Fruit fly (Drosophila melanogaster): ENCODE measurements around the gene to.

The to gene

DNA sequence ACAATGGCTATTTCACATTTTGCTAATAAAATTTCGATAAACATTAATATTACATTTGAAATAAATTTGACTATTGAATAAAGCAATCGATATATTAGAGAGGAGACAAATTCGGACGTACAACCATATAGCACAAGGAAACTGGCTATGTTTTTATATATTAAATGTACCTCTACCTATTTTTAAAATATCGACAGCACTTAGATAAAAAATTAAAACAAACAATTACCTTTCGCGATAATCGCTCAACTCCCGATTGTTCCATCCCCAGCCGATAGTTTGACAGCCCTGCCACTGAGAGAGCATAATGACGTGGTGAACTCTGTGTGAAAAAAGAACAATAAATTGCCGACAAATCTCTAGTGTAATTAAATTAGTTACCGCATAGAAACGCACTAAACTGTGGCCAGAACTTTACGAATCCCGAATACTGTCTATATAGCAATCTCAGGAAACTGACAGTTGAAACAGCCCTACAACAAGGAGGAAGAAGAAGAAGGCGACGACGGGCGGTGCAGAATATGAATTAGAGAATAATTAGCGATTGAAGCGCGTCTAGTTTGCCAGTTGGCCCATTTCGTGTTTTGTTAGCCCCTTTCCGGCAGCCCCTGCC lies 18.8 kb downstream of the to start, which contains the start of gene CG11857 (continued):
- peak; percentile 92 for TF ChIP-seq CG15011 (GFP tag; optimal IDR thresholded peaks at IDR 0.05)
- peak; percentile 97 for TF ChIP-seq ap (GFP tag; IDR thresholded peaks at IDR 0.05)
- peak; percentile 97 for TF ChIP-seq Antp (GFP tag; optimal IDR thresholded peaks at IDR 0.05)
- TF ChIP-seq CG18476 (GFP tag; optimal IDR thresholded peaks at IDR 0.05), result peak; percentile 97
- TF ChIP-seq CG10979 (tag; optimal IDR thresholded peaks at IDR 0.05), result peak; percentile 95
- TF ChIP-seq HLHmδ (GFP tag; optimal IDR thresholded peaks at IDR 0.05), result peak; percentile 12
- TF ChIP-seq CG8359 (GFP tag; optimal IDR thresholded peaks at IDR 0.05; ENCODE audit: borderline replicate concordance), result peak; percentile 87
- peak; percentile 90 for TF ChIP-seq D19B (GFP tag; optimal IDR thresholded peaks at IDR 0.05)
- peak; percentile 99 for TF ChIP-seq CG17361 (GFP tag; IDR thresholded peaks at IDR 0.05)
- peak; percentile 97 for TF ChIP-seq wdn (GFP tag; IDR thresholded peaks at IDR 0.05)
- peak; percentile 97 for TF ChIP-seq Taf1 (GFP tag; IDR thresholded peaks at IDR 0.05)
- peak; percentile 97 for TF ChIP-seq CG10462 (GFP tag; optimal IDR thresholded peaks at IDR 0.05)
- peak; percentile 90 for TF ChIP-seq CG8281 (tag; optimal IDR thresholded peaks at IDR 0.05)
- TF ChIP-seq danr (GFP tag; IDR thresholded peaks at IDR 0.05), result peak; percentile 98
- TF ChIP-seq gt (GFP tag; IDR thresholded peaks at IDR 0.05), result peak; percentile 98
- peak; percentile 95 for TF ChIP-seq dati (GFP tag; IDR thresholded peaks at IDR 0.05)
- peak; percentile 37 for TF ChIP-seq pfk (GFP tag; optimal IDR thresholded peaks at IDR 0.05)
- TF ChIP-seq Bdp1 (GFP tag; optimal IDR thresholded peaks at IDR 0.05), result peak; percentile 93
- peak; percentile 95 for TF ChIP-seq mirr (GFP tag; optimal IDR thresholded peaks at IDR 0.05)
- TF ChIP-seq CG5180 (GFP tag; optimal IDR thresholded peaks at IDR 0.05), result no peak
- TF ChIP-seq CG14050 (GFP tag; IDR thresholded peaks at IDR 0.05), result peak; percentile 98
- peak; percentile 98 for TF ChIP-seq chn (GFP tag; optimal IDR thresholded peaks at IDR 0.05)
- TF ChIP-seq gfzf (GFP tag; optimal IDR thresholded peaks at IDR 0.05), result peak; percentile 44
- peak; percentile 97 for TF ChIP-seq Fer2 (tag; optimal IDR thresholded peaks at IDR 0.05)
- no peak for TF ChIP-seq Hr78 (GFP tag; optimal IDR thresholded peaks at IDR 0.05)
- peak; percentile 96 for TF ChIP-seq slp2 (GFP tag; optimal IDR thresholded peaks at IDR 0.05)
- no peak for TF ChIP-seq prd (optimal IDR thresholded peaks at IDR 0.05)
- TF ChIP-seq prd (GFP tag; IDR thresholded peaks at IDR 0.05), result peak; percentile 100
- TF ChIP-seq CG5953 (GFP tag; IDR thresholded peaks at IDR 0.05), result peak; percentile 96
- peak; percentile 95 for TF ChIP-seq ERR (GFP tag; optimal IDR thresholded peaks at IDR 0.05)
- TF ChIP-seq phol (tag; optimal IDR thresholded peaks at IDR 0.05), result peak; percentile 98
- peak; percentile 99 for TF ChIP-seq wor (GFP tag; IDR thresholded peaks at IDR 0.05)
- peak; percentile 90 for TF ChIP-seq sima (GFP tag; optimal IDR thresholded peaks at IDR 0.05)
- TF ChIP-seq knrl (GFP tag; IDR thresholded peaks at IDR 0.05; ENCODE audit: partially characterized antibody), result peak; percentile 100
- TF ChIP-seq dimm (GFP tag; IDR thresholded peaks at IDR 0.05), result peak; percentile 97
- peak; percentile 98 for TF ChIP-seq peb (GFP tag; IDR thresholded peaks at IDR 0.05)
- TF ChIP-seq sqz (GFP tag; optimal IDR thresholded peaks at IDR 0.05), result no peak
- peak; percentile 94 for TF ChIP-seq CG11398 (GFP tag; optimal IDR thresholded peaks at IDR 0.05)
- TF ChIP-seq CG7372 (GFP tag; IDR thresholded peaks at IDR 0.05), result peak; percentile 99
- TF ChIP-seq Doc3 (GFP tag; IDR thresholded peaks at IDR 0.05; ENCODE audit: partially characterized antibody), result peak; percentile 100
- TF ChIP-seq CG6854 (GFP tag; optimal IDR thresholded peaks at IDR 0.05), result peak; percentile 88
- TF ChIP-seq CG9609 (GFP tag; optimal IDR thresholded peaks at IDR 0.05), result peak; percentile 98
- TF ChIP-seq ash1 (GFP tag; optimal IDR thresholded peaks at IDR 0.05), result peak; percentile 84
- peak; percentile 80 for TF ChIP-seq crol (GFP tag; IDR thresholded peaks at IDR 0.05)
- TF ChIP-seq jumu (GFP tag; optimal IDR thresholded peaks at IDR 0.05), result peak; percentile 97
- TF ChIP-seq ssp (GFP tag; IDR thresholded peaks at IDR 0.05), result peak; percentile 95
- TF ChIP-seq CG12071 (GFP tag; optimal IDR thresholded peaks at IDR 0.05), result peak; percentile 89
- TF ChIP-seq odd (GFP tag; optimal IDR thresholded peaks at IDR 0.05), result peak; percentile 89
- peak; percentile 99 for TF ChIP-seq lilli (GFP tag; optimal IDR thresholded peaks at IDR 0.05)
- no peak for TF ChIP-seq usp (GFP tag; optimal IDR thresholded peaks at IDR 0.05)

Data from whole organism, embryonic.